Worm (Caenorhabditis elegans) whole organism, late embryonic: Measurements from ENCODE around the gene ets-5.

Experiments used
- F13H6.1 ChIP-seq: sonication (generic microtip); optimal IDR thresholded peaks from 2 replicates; lab custom pipeline; 2016; ENCODE audit warnings: missing genetic modification characterization, missing compliant biosample characterization
- ceh-31 ChIP-seq: sonication (generic microtip); optimal IDR thresholded peaks from 2 replicates; lab custom pipeline; 2016; ENCODE audit warnings: missing genetic modification characterization, missing compliant biosample characterization
- eyg-1 ChIP-seq: sonication (generic microtip); optimal IDR thresholded peaks from 2 replicates; lab custom pipeline; 2016; ENCODE audit warnings: missing genotype, missing genetic modification characterization, missing compliant biosample characterization
- fax-1 ChIP-seq: sonication (generic microtip); optimal IDR thresholded peaks from 2 replicates; lab custom pipeline; 2016; ENCODE audit warnings: missing genotype, missing genetic modification characterization, missing compliant biosample characterization
- lim-6 ChIP-seq: sonication (generic microtip); optimal IDR thresholded peaks from 2 replicates; lab custom pipeline; 2016; ENCODE audit warnings: missing genetic modification characterization, missing compliant biosample characterization
- pax-1 ChIP-seq: fragments of 150-350 bp; optimal IDR thresholded peaks from 2 replicates; lab custom pipeline; 2014; ENCODE audit warnings: missing biosample characterization, missing genetic modification characterization
- pqm-1 ChIP-seq: sonication (generic microtip); optimal IDR thresholded peaks from 2 replicates; lab custom pipeline; 2016; ENCODE audit warnings: missing genetic modification characterization, missing compliant biosample characterization
- sdc-2 ChIP-seq: sonication (generic microtip); optimal IDR thresholded peaks from 2 replicates; lab custom pipeline; 2016; ENCODE audit warnings: missing genotype, missing genetic modification characterization, missing compliant biosample characterization
- sox-2 ChIP-seq: fragments of 200-800 bp; sonication (Bioruptor generic); IDR thresholded peaks from 2 replicates; pipeline ENCODE4 v1.3.6; 2022; ENCODE audit warnings: missing genetic modification reagents, missing genetic modification characterization, missing compliant biosample characterization
- unc-3 ChIP-seq, 2 experiments: fragments of 200-800 bp in 1 of 2; sonication (Bioruptor generic) in 1 of 2; sonication (generic microtip) in 1 of 2; conservative IDR thresholded peaks in 1 of 2; optimal IDR thresholded peaks in 1 of 2; 2 replicates each; pipeline versions ENCODE4 v1.3.6 to Lab custom; 2016 to 2022; ENCODE audit warnings: missing compliant biosample characterization in 2 of 2, missing genetic modification characterization in 2 of 2, missing genetic modification reagents in 1 of 2
- unc-42 ChIP-seq: sonication (generic microtip); optimal IDR thresholded peaks from 2 replicates; lab custom pipeline; 2016; ENCODE audit warnings: missing genotype, missing genetic modification characterization, missing compliant biosample characterization

DNA sequence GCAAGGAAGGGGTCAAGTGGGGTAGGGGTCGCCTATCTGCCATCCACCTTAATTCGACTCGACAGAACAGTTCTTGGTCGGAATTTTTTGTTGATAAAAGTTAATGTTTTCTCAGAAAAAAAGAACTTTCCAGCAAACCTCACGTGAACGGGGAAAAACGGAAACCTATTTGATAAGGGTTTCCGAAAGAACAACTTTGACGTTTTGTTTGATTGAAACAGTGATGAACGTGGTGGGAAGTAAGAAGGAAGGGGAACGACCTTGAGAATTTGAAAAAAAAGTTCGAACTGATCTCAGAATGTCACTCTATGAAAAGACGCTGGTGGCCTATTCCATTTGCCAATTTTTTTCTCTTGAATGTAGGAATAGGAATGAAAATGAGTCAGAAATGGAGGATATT lies 38.0 kb upstream of the ets-5 start:
- TF ChIP-seq pax-1 (tag; lab: Kevin White, UChicago) = no peak
- no peak for TF ChIP-seq fax-1 (tag; lab: Kevin White, UChicago)
- no peak for TF ChIP-seq sdc-2 (tag; lab: Kevin White, UChicago)
- TF ChIP-seq unc-42 (tag; lab: Kevin White, UChicago) = no peak
- TF ChIP-seq unc-3 (GFP tag; conservative IDR thresholded peaks at IDR 0.05; lab: Robert Waterston, UW) = no peak
- TF ChIP-seq unc-3 (tag; optimal IDR thresholded peaks at IDR 0.05; lab: Kevin White, UChicago) = no peak
- TF ChIP-seq pqm-1 (tag; lab: Kevin White, UChicago) = no peak
- no peak for TF ChIP-seq sox-2 (GFP tag; lab: Robert Waterston, UW)
- TF ChIP-seq eyg-1 (tag; lab: Kevin White, UChicago) = no peak
- no peak for TF ChIP-seq ceh-31 (tag; lab: Kevin White, UChicago)
- no peak for TF ChIP-seq F13H6.1 (tag; lab: Kevin White, UChicago)
- no peak for TF ChIP-seq lim-6 (tag; lab: Kevin White, UChicago)
